Worm (Caenorhabditis elegans): ENCODE results near the gene srxa-12.

Gene srxa-12

ce11 chrV:13936850-13937249 is 10.4 kb downstream of the srxa-12 start, which contains the start of gene srw-145:
Gene srw-145, plus strand, starts transcription at chrV:13937150.
- TF ChIP-seq pes-1 (GFP tag; IDR thresholded peaks at IDR 0.05) (no peak), ets-7 (tag; optimal IDR thresholded peaks at IDR 0.05) (no peak), tbx-11 (GFP tag; IDR thresholded peaks at IDR 0.05) (no peak), ceh-36 (tag; optimal IDR thresholded peaks at IDR 0.05) (no peak), hmbx-1 (tag; optimal IDR thresholded peaks at IDR 0.05) (no peak), ama-1 (optimal IDR thresholded peaks at IDR 0.05) (no peak), flt-1 (GFP tag; IDR thresholded peaks at IDR 0.05) (no peak), tbx-37 (GFP tag; conservative IDR thresholded peaks at IDR 0.05) (no peak), ceh-13 (GFP tag; optimal IDR thresholded peaks at IDR 0.05) (no peak), hnd-1 (tag; optimal IDR thresholded peaks at IDR 0.05) (no peak), sea-1 (GFP tag; conservative IDR thresholded peaks at IDR 0.05) (no peak), hmg-4 (GFP tag; optimal IDR thresholded peaks at IDR 0.05) (no peak)

- no peak for TF ChIP-seq ceh-36 (tag; optimal IDR thresholded peaks at IDR 0.05)
- no peak for TF ChIP-seq ets-7 (tag; optimal IDR thresholded peaks at IDR 0.05)
- no peak for TF ChIP-seq tbx-37 (GFP tag; conservative IDR thresholded peaks at IDR 0.05)
Measured at ce11 chrV:13942082-13942481, 15.6 kb downstream of the srxa-12 start, which contains the start of gene dpr-1. Gene dpr-1, minus strand, starts transcription at chrV:13942182.

- no peak for TF ChIP-seq ets-7 (tag; optimal IDR thresholded peaks at IDR 0.05)
- TF ChIP-seq hmbx-1 (tag; optimal IDR thresholded peaks at IDR 0.05), result no peak
- no peak for TF ChIP-seq flt-1 (GFP tag; IDR thresholded peaks at IDR 0.05)
- no peak for TF ChIP-seq scrt-1 (GFP tag; IDR thresholded peaks at IDR 0.05)
- TF ChIP-seq tra-4 (tag; optimal IDR thresholded peaks at IDR 0.05), result no peak
- TF ChIP-seq ama-1 (optimal IDR thresholded peaks at IDR 0.05), result no peak
- no peak for TF ChIP-seq aly-1 (tag; optimal IDR thresholded peaks at IDR 0.05)
- no peak for TF ChIP-seq B0310.2 (tag; optimal IDR thresholded peaks at IDR 0.05)
- no peak for TF ChIP-seq hnd-1 (tag; optimal IDR thresholded peaks at IDR 0.05)
- no peak for TF ChIP-seq ceh-36 (tag; optimal IDR thresholded peaks at IDR 0.05)
- no peak for TF ChIP-seq hmg-4 (GFP tag; optimal IDR thresholded peaks at IDR 0.05)
- TF ChIP-seq ceh-13 (GFP tag; optimal IDR thresholded peaks at IDR 0.05), result no peak
- no peak for TF ChIP-seq tbx-11 (GFP tag; IDR thresholded peaks at IDR 0.05)
Measured at ce11 chrV:13946385-13947019, 20.0 kb downstream of the srxa-12 start, which contains the start of the genes srx-10 and clec-226. Gene srx-10, minus strand, starts transcription at chrV:13946485. Gene clec-226, plus strand, starts transcription at chrV:13946969.

ce11 chrV:13949010-13949409 is 22.5 kb downstream of the srxa-12 start, which contains the start of gene R10D12.6:
Gene R10D12.6, plus strand, starts transcription at chrV:13949310.
- TF ChIP-seq hmbx-1 (tag; optimal IDR thresholded peaks at IDR 0.05) (no peak), ets-7 (tag; optimal IDR thresholded peaks at IDR 0.05) (no peak), pes-1 (GFP tag; IDR thresholded peaks at IDR 0.05) (no peak), aly-1 (tag; optimal IDR thresholded peaks at IDR 0.05) (no peak), F13C5.2 (tag; optimal IDR thresholded peaks at IDR 0.05) (no peak), ceh-13 (GFP tag; optimal IDR thresholded peaks at IDR 0.05) (no peak), tbx-37 (GFP tag; conservative IDR thresholded peaks at IDR 0.05) (no peak), tra-4 (tag; optimal IDR thresholded peaks at IDR 0.05) (no peak)

ce11 chrV:13949752-13950151 is 23.3 kb downstream of the srxa-12 start, which contains the start of gene R10D12.7:
Gene R10D12.7, plus strand, starts transcription at chrV:13950052.
- TF ChIP-seq aly-1 (tag; optimal IDR thresholded peaks at IDR 0.05) (no peak), tra-4 (tag; optimal IDR thresholded peaks at IDR 0.05) (no peak)

ce11 chrV:13953191-13953590 is 26.7 kb downstream of the srxa-12 start, which contains the start of gene R10D12.8:
Gene R10D12.8, minus strand, starts transcription at chrV:13953291.
- TF ChIP-seq B0310.2 (tag; optimal IDR thresholded peaks at IDR 0.05), result no peak
- no peak for TF ChIP-seq tra-4 (tag; optimal IDR thresholded peaks at IDR 0.05)
- TF ChIP-seq F13C5.2 (tag; optimal IDR thresholded peaks at IDR 0.05), result no peak
- TF ChIP-seq pes-1 (GFP tag; IDR thresholded peaks at IDR 0.05), result no peak
- TF ChIP-seq hnd-1 (tag; optimal IDR thresholded peaks at IDR 0.05), result no peak
- TF ChIP-seq sea-1 (GFP tag; conservative IDR thresholded peaks at IDR 0.05), result no peak
- no peak for TF ChIP-seq scrt-1 (GFP tag; IDR thresholded peaks at IDR 0.05)
- no peak for TF ChIP-seq ceh-36 (tag; optimal IDR thresholded peaks at IDR 0.05)

- TF ChIP-seq ets-7 (tag; optimal IDR thresholded peaks at IDR 0.05) (no peak), sea-1 (GFP tag; conservative IDR thresholded peaks at IDR 0.05) (no peak), scrt-1 (GFP tag; IDR thresholded peaks at IDR 0.05) (no peak), B0310.2 (tag; optimal IDR thresholded peaks at IDR 0.05) (no peak)
Measured at ce11 chrV:13954056-13954455, 27.6 kb downstream of the srxa-12 start, which contains the start of gene swt-6. Gene swt-6, plus strand, starts transcription at chrV:13954356.

ce11 chrV:13955370-13956089 is 29.0 kb downstream of the srxa-12 start:
- TF ChIP-seq tbx-37 (GFP tag; conservative IDR thresholded peaks at IDR 0.05) (no peak), sea-1 (GFP tag; conservative IDR thresholded peaks at IDR 0.05) (no peak), aly-1 (tag; optimal IDR thresholded peaks at IDR 0.05) (no peak), flt-1 (GFP tag; IDR thresholded peaks at IDR 0.05) (no peak), B0310.2 (tag; optimal IDR thresholded peaks at IDR 0.05) (no peak), F13C5.2 (tag; optimal IDR thresholded peaks at IDR 0.05) (no peak), ets-7 (tag; optimal IDR thresholded peaks at IDR 0.05) (no peak), tra-4 (tag; optimal IDR thresholded peaks at IDR 0.05) (no peak), ama-1 (optimal IDR thresholded peaks at IDR 0.05) (no peak), ceh-13 (GFP tag; optimal IDR thresholded peaks at IDR 0.05) (no peak), scrt-1 (GFP tag; IDR thresholded peaks at IDR 0.05) (no peak), pes-1 (GFP tag; IDR thresholded peaks at IDR 0.05) (no peak), hmg-4 (GFP tag; optimal IDR thresholded peaks at IDR 0.05) (no peak), tbx-11 (GFP tag; IDR thresholded peaks at IDR 0.05) (no peak), ceh-36 (tag; optimal IDR thresholded peaks at IDR 0.05) (no peak), hnd-1 (tag; optimal IDR thresholded peaks at IDR 0.05) (no peak), hmbx-1 (tag; optimal IDR thresholded peaks at IDR 0.05) (no peak)

All from whole organism, early embryonic.